Worm (Caenorhabditis elegans) whole organism, L4/young adult: ENCODE measurements around the gene C08F11.17.
"Not testable (repeated sequence)": the region's sequence is repeated elsewhere in the genome, so short reads cannot be mapped to it uniquely, and the experiment has no call there.

ENCODE experiments used
- W03F9.2 ChIP-seq: fragments of 150-350 bp; optimal IDR thresholded peaks from 2 replicates; lab custom pipeline; 2014; ENCODE audit warnings: missing biosample characterization, missing genetic modification characterization
- dao-5 ChIP-seq: sonication (generic microtip); optimal IDR thresholded peaks from 2 replicates; lab custom pipeline; 2016; ENCODE audit warnings: missing genotype, missing genetic modification characterization, moderate library complexity, missing compliant biosample characterization
- him-1 ChIP-seq: sonication (generic microtip); optimal IDR thresholded peaks from 2 replicates; lab custom pipeline; 2016; ENCODE audit warnings: missing genotype, missing genetic modification reagents, missing genetic modification characterization, missing compliant biosample characterization

ce11 chrIV:13651411-13651810, 1.3 kb upstream of the C08F11.17 start, which contains the start of gene C08F11.12:
- not testable (repeated sequence) for TF ChIP-seq him-1 (tag; lab: Kevin White, UChicago); W03F9.2 (tag; lab: Kevin White, UChicago); dao-5
